Worm (Caenorhabditis elegans): Measurements from ENCODE around the gene T28H10.1.

DNA sequence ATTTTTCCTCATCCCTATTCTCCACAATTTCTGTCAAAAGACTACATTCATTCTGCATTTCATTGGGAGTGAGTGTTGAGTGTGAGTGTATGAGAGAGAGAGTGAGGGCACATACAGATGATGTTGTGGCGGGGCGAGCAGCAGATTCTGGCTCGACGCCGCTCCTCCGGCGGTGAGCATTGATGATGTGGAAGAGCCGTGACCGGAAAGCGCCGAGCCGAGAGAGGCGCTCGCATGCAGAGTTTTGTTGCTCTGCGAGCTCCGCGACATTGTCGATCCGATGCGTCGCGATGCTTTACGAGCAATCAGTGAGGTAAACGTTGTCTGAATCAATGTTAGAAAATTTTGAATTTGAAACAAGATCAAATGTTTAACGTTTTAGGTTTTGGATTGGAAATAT, 47.9 kb upstream of the T28H10.1 start:
- TF ChIP-seq nhr-11 (tag; optimal IDR thresholded peaks at IDR 0.05): no peak
- TF ChIP-seq ama-1 (optimal IDR thresholded peaks at IDR 0.05): no peak
- TF ChIP-seq nhr-28 (tag; optimal IDR thresholded peaks at IDR 0.05): no peak
- no peak for TF ChIP-seq efl-1 (optimal IDR thresholded peaks at IDR 0.05)
- no peak for TF ChIP-seq efl-1 (GFP tag; optimal IDR thresholded peaks at IDR 0.05 in 1 of 2)
- no peak for TF ChIP-seq nhr-76 (tag; optimal IDR thresholded peaks at IDR 0.05)
- no peak for TF ChIP-seq zag-1 (tag; optimal IDR thresholded peaks at IDR 0.05)
- TF ChIP-seq pax-3 (tag; optimal IDR thresholded peaks at IDR 0.05): no peak

Measured in whole organism, L1 larva.